Fruit fly (Drosophila melanogaster) whole organism, pupa: Measurements from ENCODE around the gene CG17321.

Source experiments
- CG10348 ChIP-seq: fragments of 200-800 bp; sonication (Bioruptor generic); IDR thresholded peaks from 2 replicates; pipeline ENCODE4 v1.3.6; 2022; ENCODE audit warnings: missing biosample characterization, missing genetic modification characterization
- CG12605 ChIP-seq: fragments of 200-800 bp; sonication (Bioruptor generic); IDR thresholded peaks from 2 replicates; pipeline ENCODE4 v1.3.6; 2022; ENCODE audit warnings: missing biosample characterization, missing genetic modification characterization
- CG13204 ChIP-seq: fragments of 200-800 bp; sonication (Bioruptor generic); optimal IDR thresholded peaks from 2 replicates; lab custom pipeline; 2018; ENCODE audit warnings: missing biosample characterization, mild to moderate bottlenecking, missing genetic modification characterization, moderate library complexity
- CG14655 ChIP-seq: fragments of 200-800 bp; sonication (Bioruptor generic); optimal IDR thresholded peaks from 3 replicates; lab custom pipeline; 2017; ENCODE audit warnings: mild to moderate bottlenecking, missing biosample characterization, missing genetic modification reagents, missing genetic modification characterization
- CG15710 ChIP-seq: fragments of 200-800 bp; sonication (Bioruptor generic); optimal IDR thresholded peaks from 2 replicates; lab custom pipeline; 2018; ENCODE audit warnings: missing biosample characterization, mild to moderate bottlenecking, missing genetic modification characterization, moderate library complexity
- CG17806 ChIP-seq: fragments of 200-800 bp; sonication (Bioruptor generic); optimal IDR thresholded peaks from 2 replicates; lab custom pipeline; 2018; ENCODE audit warnings: missing biosample characterization, mild to moderate bottlenecking, missing genetic modification characterization, moderate library complexity
- CG32121 ChIP-seq: fragments of 200-800 bp; sonication (Bioruptor generic); IDR thresholded peaks from 2 replicates; pipeline ENCODE4 v1.3.6; 2022; ENCODE audit warnings: missing biosample characterization, missing genetic modification characterization
- CG34367 ChIP-seq: fragments of 200-800 bp; sonication (Bioruptor generic); optimal IDR thresholded peaks from 2 replicates; lab custom pipeline; 2018; ENCODE audit warnings: missing biosample characterization, mild to moderate bottlenecking, missing genetic modification characterization
- CG4496 ChIP-seq: fragments of 200-800 bp; sonication (Bioruptor generic); IDR thresholded peaks from 3 replicates; pipeline ENCODE4 v1.3.6; 2022; ENCODE audit warnings: missing biosample characterization, missing genetic modification characterization
- CG8159 ChIP-seq: fragments of 200-800 bp; sonication (Bioruptor generic); optimal IDR thresholded peaks from 3 replicates; lab custom pipeline; 2018; ENCODE audit warnings: missing biosample characterization, mild to moderate bottlenecking, missing genetic modification characterization, moderate library complexity
- CG8301 ChIP-seq: fragments of 200-800 bp; sonication (Bioruptor generic); optimal IDR thresholded peaks from 2 replicates; lab custom pipeline; 2018; ENCODE audit warnings: missing biosample characterization, mild to moderate bottlenecking, missing genetic modification characterization
- CG9948 ChIP-seq: fragments of 200-800 bp; sonication (Bioruptor generic); optimal IDR thresholded peaks from 2 replicates; lab custom pipeline; 2018; ENCODE audit warnings: missing biosample characterization, mild to moderate bottlenecking, missing genetic modification characterization, moderate library complexity
- D1 ChIP-seq: fragments of 200-800 bp; sonication (Bioruptor generic); optimal IDR thresholded peaks from 2 replicates; lab custom pipeline; 2018; ENCODE audit warnings: missing biosample characterization, mild to moderate bottlenecking, missing genetic modification characterization, moderate library complexity
- EcR ChIP-seq: fragments of 200-800 bp; sonication (Bioruptor generic); optimal IDR thresholded peaks from 3 replicates; lab custom pipeline; 2019; ENCODE audit warnings: missing biosample characterization, missing genetic modification characterization, mild to moderate bottlenecking, moderate library complexity, missing genetic modification reagents
- Ets98B ChIP-seq: fragments of 200-800 bp; sonication (Bioruptor generic); IDR thresholded peaks from 2 replicates; pipeline ENCODE4 v1.3.6; 2022; ENCODE audit warnings: missing biosample characterization, missing genetic modification characterization
- Pif1A ChIP-seq: fragments of 200-800 bp; sonication (Bioruptor generic); optimal IDR thresholded peaks from 3 replicates; lab custom pipeline; 2016; ENCODE audit warnings: missing biosample characterization, missing genetic modification characterization
- Pif1B ChIP-seq: fragments of 200-800 bp; sonication (Bioruptor generic); optimal IDR thresholded peaks from 3 replicates; lab custom pipeline; 2016; ENCODE audit warnings: missing biosample characterization, missing genetic modification characterization
- Snoo ChIP-seq: fragments of 200-800 bp; sonication (Bioruptor generic); optimal IDR thresholded peaks from 3 replicates; lab custom pipeline; 2017; ENCODE audit warnings: missing biosample characterization, mild to moderate bottlenecking, missing genetic modification characterization, inconsistent platforms
- fd96Ca ChIP-seq: fragments of 200-800 bp; sonication (Bioruptor generic); IDR thresholded peaks from 3 replicates; pipeline ENCODE4 v1.3.6; 2022; ENCODE audit warnings: missing biosample characterization, missing genetic modification characterization
- gl ChIP-seq: fragments of 200-800 bp; sonication (Bioruptor generic); optimal IDR thresholded peaks from 2 replicates; lab custom pipeline; 2018; ENCODE audit warnings: missing biosample characterization, mild to moderate bottlenecking, missing genetic modification characterization
- rn ChIP-seq: fragments of 200-800 bp; sonication (Bioruptor generic); IDR thresholded peaks from 2 replicates; pipeline ENCODE4 v1.3.6; 2022; ENCODE audit warnings: missing biosample characterization, missing genetic modification characterization

The CG17321 gene

dm6 chr2L:18834525-18834924, 10.5 kb upstream of the CG17321 start:
- TF ChIP-seq CG32121 (GFP tag; lab: Robert Waterston, UW): no peak
- no peak for TF ChIP-seq CG17806 (tag; lab: Kevin White, UChicago)
- no peak for TF ChIP-seq CG12605 (GFP tag; lab: Robert Waterston, UW)
- TF ChIP-seq CG34367 (tag; lab: Kevin White, UChicago): no peak
- no peak for TF ChIP-seq gl (tag; lab: Kevin White, UChicago)
- no peak for TF ChIP-seq CG14655
- TF ChIP-seq Ets98B: no peak
- no peak for TF ChIP-seq CG8301 (tag; lab: Kevin White, UChicago)
- TF ChIP-seq Pif1A (GFP tag; lab: Kevin White, UChicago): no peak
- TF ChIP-seq CG9948: no peak
- no peak for TF ChIP-seq CG8159
- no peak for TF ChIP-seq CG15710 (tag; lab: Kevin White, UChicago)
- TF ChIP-seq Snoo (tag; lab: Kevin White, UChicago): no peak
- no peak for TF ChIP-seq EcR (GFP tag; lab: Kevin White, UChicago)
- TF ChIP-seq D1 (tag; lab: Kevin White, UChicago): no peak
- no peak for TF ChIP-seq rn (GFP tag; lab: Robert Waterston, UW)
- TF ChIP-seq CG4496 (GFP tag; lab: Robert Waterston, UW): no peak
- TF ChIP-seq CG10348 (GFP tag; lab: Robert Waterston, UW): no peak

- TF ChIP-seq CG4496 (GFP tag; lab: Robert Waterston, UW) (peak; percentile 55; the same call in 1 of the 3 replicates), fd96Ca (GFP tag; lab: Robert Waterston, UW) (peak; percentile 72), gl (tag; lab: Kevin White, UChicago) (no peak), Pif1B (GFP tag; lab: Kevin White, UChicago) (peak; percentile 63), Snoo (tag; lab: Kevin White, UChicago) (peak; percentile 63), rn (GFP tag; lab: Robert Waterston, UW) (no peak), CG8301 (tag; lab: Kevin White, UChicago) (peak; percentile 27), CG32121 (GFP tag; lab: Robert Waterston, UW) (peak; percentile 56), CG17806 (tag; lab: Kevin White, UChicago) (peak; percentile 29), CG15710 (tag; lab: Kevin White, UChicago) (peak; percentile 33), CG12605 (GFP tag; lab: Robert Waterston, UW) (no peak), Ets98B (peak; percentile 44), CG34367 (tag; lab: Kevin White, UChicago) (peak; percentile 11), CG9948 (peak; percentile 10)
Observed at dm6 chr2L:18839143-18839872, 5.7 kb upstream of the CG17321 start, which contains the start of gene CG10600. CG10600 (minus strand) TSS chr2L:18839679.

dm6 chr2L:18841210-18841609, 3.8 kb upstream of the CG17321 start, which contains the start of gene CG31752:
CG31752 (minus strand) TSS chr2L:18841310.
- no peak for TF ChIP-seq CG32121 (GFP tag; lab: Robert Waterston, UW)
- TF ChIP-seq CG17806 (tag; lab: Kevin White, UChicago): no peak
- no peak for TF ChIP-seq CG4496 (GFP tag; lab: Robert Waterston, UW)
- TF ChIP-seq CG10348 (GFP tag; lab: Robert Waterston, UW): no peak
- TF ChIP-seq Pif1B (GFP tag; lab: Kevin White, UChicago): no peak
- no peak for TF ChIP-seq CG9948
- TF ChIP-seq D1 (tag; lab: Kevin White, UChicago): no peak
- TF ChIP-seq EcR (GFP tag; lab: Kevin White, UChicago): no peak
- no peak for TF ChIP-seq CG13204 (GFP tag; lab: Kevin White, UChicago)
- no peak for TF ChIP-seq CG14655

dm6 chr2L:18843560-18843959, 1.4 kb upstream of the CG17321 start:
- no peak for TF ChIP-seq CG8159
- TF ChIP-seq Pif1B (GFP tag; lab: Kevin White, UChicago): no peak
- no peak for TF ChIP-seq Pif1A (GFP tag; lab: Kevin White, UChicago)
- no peak for TF ChIP-seq Snoo (tag; lab: Kevin White, UChicago)
- TF ChIP-seq CG32121 (GFP tag; lab: Robert Waterston, UW): no peak
- TF ChIP-seq CG8301 (tag; lab: Kevin White, UChicago): no peak
- no peak for TF ChIP-seq CG9948
- no peak for TF ChIP-seq CG15710 (tag; lab: Kevin White, UChicago)
- TF ChIP-seq rn (GFP tag; lab: Robert Waterston, UW): no peak
- TF ChIP-seq CG14655: no peak
- no peak for TF ChIP-seq CG10348 (GFP tag; lab: Robert Waterston, UW)
- no peak for TF ChIP-seq D1 (tag; lab: Kevin White, UChicago)
- TF ChIP-seq EcR (GFP tag; lab: Kevin White, UChicago): no peak
- TF ChIP-seq gl (tag; lab: Kevin White, UChicago): no peak
- TF ChIP-seq CG34367 (tag; lab: Kevin White, UChicago): no peak
- no peak for TF ChIP-seq CG12605 (GFP tag; lab: Robert Waterston, UW)
- no peak for TF ChIP-seq fd96Ca (GFP tag; lab: Robert Waterston, UW)
- no peak for TF ChIP-seq CG13204 (GFP tag; lab: Kevin White, UChicago)
- TF ChIP-seq, all 21 proteins: peak for 0

- TF ChIP-seq Ets98B (no peak), CG14655 (no peak), gl (tag; lab: Kevin White, UChicago) (no peak), Pif1B (GFP tag; lab: Kevin White, UChicago) (no peak), EcR (GFP tag; lab: Kevin White, UChicago) (no peak), CG13204 (GFP tag; lab: Kevin White, UChicago) (no peak), CG8159 (no peak), CG8301 (tag; lab: Kevin White, UChicago) (no peak), CG10348 (GFP tag; lab: Robert Waterston, UW) (no peak), D1 (tag; lab: Kevin White, UChicago) (no peak)
Observed at dm6 chr2L:18844479-18844878, 505 bp upstream of the CG17321 start, which contains the start of gene CG33120. CG33120 (minus strand) TSS chr2L:18844579.
